Fruit fly (Drosophila melanogaster) whole organism, embryonic: ENCODE measurements around the gene CG7069.

Source experiments
- Asciz ChIP-seq: fragments of 200-800 bp; sonication (Bioruptor generic); optimal IDR thresholded peaks from 2 replicates; lab custom pipeline; 2017; ENCODE audit warnings: missing biosample characterization, mild to moderate bottlenecking, missing genetic modification characterization, missing genetic modification reagents
- Atf3 ChIP-seq: fragments of 200-800 bp; sonication (Bioruptor generic); optimal IDR thresholded peaks from 3 replicates; lab custom pipeline; 2016; ENCODE audit warnings: missing biosample characterization, missing genetic modification characterization
- CG10565 ChIP-seq: fragments of 200-800 bp; sonication (Bioruptor generic); optimal IDR thresholded peaks from 3 replicates; lab custom pipeline; 2016; ENCODE audit warnings: missing biosample characterization, mild to moderate bottlenecking, missing genetic modification characterization
- CG11085 ChIP-seq: fragments of 200-800 bp; sonication (Bioruptor generic); IDR thresholded peaks from 2 replicates; pipeline ENCODE4 v1.3.6; 2022; ENCODE audit warnings: missing biosample characterization, missing genetic modification characterization
- CG12071 ChIP-seq: fragments of 200-800 bp; sonication (Bioruptor generic); optimal IDR thresholded peaks from 3 replicates; lab custom pipeline; 2018; ENCODE audit warnings: missing biosample characterization, mild to moderate bottlenecking, missing genetic modification characterization
- CG12299 ChIP-seq: fragments of 200-800 bp; sonication (Bioruptor generic); optimal IDR thresholded peaks from 2 replicates; lab custom pipeline; 2018; ENCODE audit warnings: missing biosample characterization, mild to moderate bottlenecking, missing genetic modification characterization
- CG15479 ChIP-seq: fragments of 200-800 bp; sonication (Bioruptor generic); optimal IDR thresholded peaks from 3 replicates; lab custom pipeline; 2019; ENCODE audit warnings: missing biosample characterization, mild to moderate bottlenecking, missing genetic modification characterization, moderate library complexity
- CG15696 ChIP-seq: fragments of 200-800 bp; sonication (Bioruptor generic); optimal IDR thresholded peaks from 2 replicates; lab custom pipeline; 2019; ENCODE audit warnings: missing biosample characterization, mild to moderate bottlenecking, missing genetic modification characterization, moderate library complexity
- CG17186 ChIP-seq: fragments of 200-800 bp; sonication (Bioruptor generic); optimal IDR thresholded peaks from 3 replicates; lab custom pipeline; 2017; ENCODE audit warnings: missing biosample characterization, missing genetic modification reagents, missing genetic modification characterization
- CG17568 ChIP-seq: fragments of 200-800 bp; sonication (Bioruptor generic); optimal IDR thresholded peaks from 2 replicates; lab custom pipeline; 2018; ENCODE audit warnings: missing biosample characterization, mild to moderate bottlenecking, missing genetic modification characterization, moderate library complexity
- CG18262 ChIP-seq: fragments of 200-800 bp; optimal IDR thresholded peaks from 3 replicates; lab custom pipeline; 2019; ENCODE audit warnings: missing biosample characterization, mild to moderate bottlenecking, missing genetic modification characterization, moderate library complexity
- CG2678 ChIP-seq: fragments of 200-800 bp; sonication (Bioruptor generic); optimal IDR thresholded peaks from 3 replicates; lab custom pipeline; 2019; ENCODE audit warnings: missing biosample characterization, mild to moderate bottlenecking, missing genetic modification characterization, moderate library complexity
- CG3281 ChIP-seq: fragments of 200-800 bp; sonication (Bioruptor generic); optimal IDR thresholded peaks from 3 replicates; lab custom pipeline; 2017; ENCODE audit warnings: missing biosample characterization, mild to moderate bottlenecking, missing genetic modification characterization
- CG4328 ChIP-seq: fragments of 200-800 bp; sonication (Bioruptor generic); optimal IDR thresholded peaks from 3 replicates; lab custom pipeline; 2017; ENCODE audit warnings: missing biosample characterization, missing genetic modification reagents, missing genetic modification characterization
- CG4404 ChIP-seq: fragments of 200-800 bp; sonication (Bioruptor generic); IDR thresholded peaks from 2 replicates; pipeline ENCODE4 v1.3.6; 2022; ENCODE audit warnings: missing biosample characterization, missing genetic modification characterization
- CG6791 ChIP-seq: fragments of 200-800 bp; sonication (Bioruptor generic); IDR thresholded peaks from 3 replicates; pipeline ENCODE4 v1.3.6; 2022; ENCODE audit warnings: missing biosample characterization, missing genetic modification characterization; ENCODE audit not compliant: partially characterized antibody
- CG7745 ChIP-seq: fragments of 200-800 bp; sonication (Bioruptor generic); optimal IDR thresholded peaks from 2 replicates; lab custom pipeline; 2018; ENCODE audit warnings: missing biosample characterization, mild to moderate bottlenecking, missing genetic modification characterization, moderate library complexity
- CG9437 ChIP-seq: fragments of 200-800 bp; sonication (Bioruptor generic); optimal IDR thresholded peaks from 2 replicates; lab custom pipeline; 2018; ENCODE audit warnings: missing biosample characterization, mild to moderate bottlenecking, missing genetic modification characterization
- D19A ChIP-seq: fragments of 200-800 bp; optimal IDR thresholded peaks from 3 replicates; lab custom pipeline; 2019; ENCODE audit warnings: missing biosample characterization, mild to moderate bottlenecking, missing genetic modification characterization, moderate library complexity
- Gsc ChIP-seq: fragments of 200-800 bp; sonication (Bioruptor generic); IDR thresholded peaks from 2 replicates; pipeline ENCODE4 v1.3.6; 2022; ENCODE audit warnings: missing biosample characterization, missing genetic modification characterization
- Hr39 ChIP-seq: fragments of >200 bp; optimal IDR thresholded peaks from 2 replicates; lab custom pipeline; 2017
- Lhr ChIP-seq: fragments of 200-800 bp; sonication (Bioruptor generic); optimal IDR thresholded peaks from 3 replicates; lab custom pipeline; 2017; ENCODE audit warnings: mild to moderate bottlenecking, missing biosample characterization, missing genetic modification reagents, missing genetic modification characterization
- Max ChIP-seq: fragments of 200-800 bp; sonication (Bioruptor generic); optimal IDR thresholded peaks from 2 replicates; lab custom pipeline; 2016; ENCODE audit warnings: missing biosample characterization, mild to moderate bottlenecking, missing genetic modification characterization
- Mrtf ChIP-seq: fragments of 200-800 bp; sonication (Bioruptor generic); IDR thresholded peaks from 3 replicates; pipeline ENCODE4 v1.3.6; 2022; ENCODE audit warnings: missing biosample characterization, missing genetic modification characterization
- Myb ChIP-seq: fragments of 200-800 bp; sonication (Bioruptor generic); optimal IDR thresholded peaks from 2 replicates; lab custom pipeline; 2016; ENCODE audit warnings: missing biosample characterization, missing genetic modification characterization
- Nf-YC ChIP-seq: fragments of 200-800 bp; optimal IDR thresholded peaks from 3 replicates; lab custom pipeline; 2019; ENCODE audit warnings: missing biosample characterization, mild to moderate bottlenecking, missing genetic modification characterization, moderate library complexity
- Rx ChIP-seq: fragments of 200-800 bp; sonication (Bioruptor generic); IDR thresholded peaks from 2 replicates; pipeline ENCODE4 v1.3.6; 2022; ENCODE audit warnings: missing biosample characterization, missing genetic modification characterization
- Stat92E ChIP-seq, 3 experiments: fragments of >200 bp in 2 of 3; fragments of 200-800 bp in 1 of 3; sonication (Bioruptor generic) in 1 of 3; optimal IDR thresholded peaks; 2 replicates each; lab custom pipeline; 2017 to 2019; ENCODE audit warnings: missing biosample characterization in 3 of 3, missing genetic modification characterization in 3 of 3, mild to moderate bottlenecking in 1 of 3, moderate library complexity in 1 of 3
- Tbp ChIP-seq: fragments of >200 bp; optimal IDR thresholded peaks from 2 replicates; lab custom pipeline; 2018; ENCODE audit warnings: missing biosample characterization, missing genetic modification characterization
- Vsx1 ChIP-seq: fragments of 200-800 bp; sonication (Bioruptor generic); optimal IDR thresholded peaks from 2 replicates; lab custom pipeline; 2017; ENCODE audit warnings: missing biosample characterization, mild to moderate bottlenecking, missing genetic modification characterization, missing genetic modification reagents
- ac ChIP-seq: fragments of 200-800 bp; sonication (Bioruptor generic); optimal IDR thresholded peaks from 3 replicates; lab custom pipeline; 2017; ENCODE audit warnings: missing biosample characterization, mild to moderate bottlenecking, missing genetic modification characterization
- bab2 ChIP-seq: fragments of 200-800 bp; sonication (Bioruptor generic); optimal IDR thresholded peaks from 2 replicates; lab custom pipeline; 2016; ENCODE audit warnings: missing biosample characterization, missing genetic modification characterization
- cg ChIP-seq: fragments of 200-800 bp; sonication (Bioruptor generic); optimal IDR thresholded peaks from 3 replicates; lab custom pipeline; 2019; ENCODE audit warnings: missing biosample characterization, mild to moderate bottlenecking, missing genetic modification characterization, moderate library complexity
- croc ChIP-seq: fragments of 200-800 bp; sonication (Bioruptor generic); conservative IDR thresholded peaks from 3 replicates; pipeline ENCODE4 v1.3.6; 2022; ENCODE audit warnings: missing biosample characterization, missing genetic modification characterization
- dati ChIP-seq: fragments of 200-800 bp; sonication (Bioruptor generic); IDR thresholded peaks from 2 replicates; pipeline ENCODE4 v1.3.6; 2022; ENCODE audit warnings: missing biosample characterization, missing genetic modification characterization
- dpn ChIP-seq, 2 experiments: fragments of 200-800 bp; sonication (Bioruptor generic); optimal IDR thresholded peaks; 3 replicates each; lab custom pipeline; 2016; ENCODE audit warnings: missing biosample characterization in 2 of 2, missing genetic modification characterization in 2 of 2
- ems ChIP-seq: fragments of 200-800 bp; sonication (Bioruptor generic); optimal IDR thresholded peaks from 3 replicates; lab custom pipeline; 2016; ENCODE audit warnings: missing biosample characterization, missing genetic modification characterization
- gt ChIP-seq: fragments of 200-800 bp; sonication (Bioruptor generic); IDR thresholded peaks from 2 replicates; pipeline ENCODE4 v1.3.6; 2022; ENCODE audit warnings: missing biosample characterization, missing genetic modification characterization
- hb ChIP-seq: fragments of 200-800 bp; sonication (Bioruptor generic); IDR thresholded peaks from 3 replicates; pipeline ENCODE4 v1.3.6; 2022; ENCODE audit warnings: missing biosample characterization, missing genetic modification characterization; ENCODE audit not compliant: partially characterized antibody
- hbn ChIP-seq: fragments of 200-800 bp; sonication (Bioruptor generic); IDR thresholded peaks from 2 replicates; pipeline ENCODE4 v1.3.6; 2022; ENCODE audit warnings: missing biosample characterization, missing genetic modification characterization; ENCODE audit not compliant: partially characterized antibody
- ken ChIP-seq: fragments of 200-800 bp; sonication (Bioruptor generic); IDR thresholded peaks from 3 replicates; pipeline ENCODE4 v1.3.6; 2022; ENCODE audit warnings: missing biosample characterization, missing genetic modification characterization
- psq ChIP-seq: fragments of 200-800 bp; sonication (Bioruptor generic); optimal IDR thresholded peaks from 2 replicates; lab custom pipeline; 2017; ENCODE audit warnings: missing biosample characterization, missing genetic modification characterization
- rib ChIP-seq: fragments of 200-800 bp; sonication (Bioruptor generic); IDR thresholded peaks from 2 replicates; pipeline ENCODE4 v1.3.6; 2022; ENCODE audit warnings: missing biosample characterization, missing genetic modification characterization
- ro ChIP-seq: fragments of 200-800 bp; sonication (Bioruptor generic); IDR thresholded peaks from 2 replicates; pipeline ENCODE4 v1.3.6; 2022; ENCODE audit warnings: missing biosample characterization, missing genetic modification characterization
- schlank ChIP-seq: fragments of 200-800 bp; sonication (Bioruptor generic); optimal IDR thresholded peaks from 2 replicates; lab custom pipeline; 2018; ENCODE audit warnings: missing biosample characterization, mild to moderate bottlenecking, missing genetic modification characterization
- sens ChIP-seq: fragments of 200-800 bp; sonication (Bioruptor generic); peaks from one replicate; lab custom pipeline; 2016; ENCODE audit warnings: missing biosample characterization, missing genetic modification characterization
- sim ChIP-seq: fragments of 200-800 bp; sonication (Bioruptor generic); IDR thresholded peaks from 2 replicates; pipeline ENCODE4 v1.3.6; 2022; ENCODE audit warnings: missing biosample characterization, missing genetic modification characterization
- sisA ChIP-seq: fragments of 200-800 bp; sonication (Bioruptor generic); IDR thresholded peaks from 2 replicates; pipeline ENCODE4 v1.3.6; 2022; ENCODE audit warnings: missing biosample characterization, missing genetic modification characterization
- slp2 ChIP-seq: fragments of 200-800 bp; sonication (Bioruptor generic); optimal IDR thresholded peaks from 2 replicates; lab custom pipeline; 2016; ENCODE audit warnings: missing biosample characterization, missing genetic modification characterization
- tio ChIP-seq: fragments of 200-800 bp; sonication (Bioruptor generic); optimal IDR thresholded peaks from 2 replicates; lab custom pipeline; 2017; ENCODE audit warnings: missing biosample characterization, missing genetic modification characterization, inconsistent platforms
- tll ChIP-seq, 2 experiments: fragments of 200-800 bp in 1 of 2; fragments of >200 bp in 1 of 2; sonication (Bioruptor generic) in 1 of 2; optimal IDR thresholded peaks; 2 replicates each; lab custom pipeline; 2017 to 2019; ENCODE audit warnings: missing biosample characterization in 2 of 2, missing genetic modification characterization in 2 of 2, mild to moderate bottlenecking in 1 of 2, moderate library complexity in 1 of 2

CG7069 gene

dm6 chr3R:22368777-22369214 lies 3.8 kb upstream of the CG7069 start (continued):
- TF ChIP-seq Asciz (GFP tag; lab: Kevin White, UChicago): peak; percentile 30
- no peak for TF ChIP-seq dati (GFP tag; lab: Robert Waterston, UW)
- TF ChIP-seq sens: peak; percentile 95
- TF ChIP-seq tio: peak; percentile 57
- TF ChIP-seq CG18262 (tag; lab: Kevin White, UChicago): peak; percentile 57
- TF ChIP-seq CG17568 (GFP tag; lab: Kevin White, UChicago): no peak
- TF ChIP-seq Max (GFP tag; lab: Kevin White, UChicago): no peak
- no peak for TF ChIP-seq Vsx1
- TF ChIP-seq Hr39 (lab: Kevin White, UChicago): no peak
- no peak for TF ChIP-seq CG10565 (GFP tag; lab: Kevin White, UChicago)
- TF ChIP-seq tll (GFP tag; optimal IDR thresholded peaks at IDR 0.05; lab: Kevin White, UChicago): no peak
- TF ChIP-seq Tbp: no peak
- no peak for TF ChIP-seq rib (GFP tag; lab: Robert Waterston, UW)
- no peak for TF ChIP-seq Myb (GFP tag; lab: Kevin White, UChicago)
- peak; percentile 75 for TF ChIP-seq D19A (tag; lab: Kevin White, UChicago)
- TF ChIP-seq Mrtf (GFP tag; lab: Robert Waterston, UW): peak; percentile 55; the same call in 2 of the 3 replicates
- TF ChIP-seq psq: no peak
- TF ChIP-seq Nf-YC (tag; lab: Kevin White, UChicago): no peak
- TF ChIP-seq CG12299 (tag; lab: Kevin White, UChicago): peak; percentile 31
- peak; percentile 60 for TF ChIP-seq CG9437 (GFP tag; lab: Kevin White, UChicago)
- TF ChIP-seq schlank (tag; lab: Kevin White, UChicago): peak; percentile 23
- peak; percentile 76 for TF ChIP-seq ken (GFP tag; lab: Robert Waterston, UW)
- TF ChIP-seq CG12071 (GFP tag; lab: Kevin White, UChicago): peak; percentile 6
- TF ChIP-seq ro (GFP tag; lab: Robert Waterston, UW): no peak
- no peak for TF ChIP-seq bab2 (GFP tag; lab: Kevin White, UChicago)
- TF ChIP-seq hb (GFP tag; lab: Robert Waterston, UW): no peak
- 0 out of 3 replicates have a peak, but pooled peaks have one; percentile 4 for TF ChIP-seq CG6791 (GFP tag; lab: Robert Waterston, UW)
- no peak for TF ChIP-seq hbn (GFP tag; lab: Robert Waterston, UW)
- no peak for TF ChIP-seq Stat92E (GFP tag; optimal IDR thresholded peaks at IDR 0.05; lab: Kevin White, UChicago)
- peak; percentile 29 for TF ChIP-seq CG15696 (tag; lab: Kevin White, UChicago)
- peak; percentile 28; the same call in 2 of the 3 replicates for TF ChIP-seq croc (GFP tag; lab: Robert Waterston, UW)
- TF ChIP-seq Rx (GFP tag; lab: Robert Waterston, UW): peak; percentile 47; the same call in 1 of the 2 replicates
- TF ChIP-seq sisA: peak; percentile 71
- no peak for TF ChIP-seq sim (GFP tag; lab: Robert Waterston, UW)
- TF ChIP-seq CG3281 (GFP tag; lab: Kevin White, UChicago): peak; percentile 69
- TF ChIP-seq CG17186: no peak
- no peak for TF ChIP-seq CG15479 (GFP tag; lab: Kevin White, UChicago)
- TF ChIP-seq ems (GFP tag; lab: Kevin White, UChicago): no peak
- peak; percentile 46 for TF ChIP-seq CG4328 (GFP tag; lab: Kevin White, UChicago)
- TF ChIP-seq CG2678: peak; percentile 79
- no peak for TF ChIP-seq CG7745
- 0 out of 2 replicates have a peak, but pooled peaks have one; percentile 39 for TF ChIP-seq gt
- no peak for TF ChIP-seq Gsc (GFP tag; lab: Robert Waterston, UW)
- TF ChIP-seq Lhr (GFP tag; lab: Kevin White, UChicago): no peak
- TF ChIP-seq CG11085 (GFP tag; lab: Robert Waterston, UW): no peak; the same call in 1 of the 2 replicates
- no peak for TF ChIP-seq cg (GFP tag; lab: Kevin White, UChicago)
- no peak for TF ChIP-seq ac
- TF ChIP-seq dpn (GFP tag; optimal IDR thresholded peaks at IDR 0.05; lab: Kevin White, UChicago): peak; percentile 47 to 78
- no peak for TF ChIP-seq Atf3 (GFP tag; lab: Kevin White, UChicago)
- TF ChIP-seq slp2 (GFP tag; lab: Kevin White, UChicago): no peak
- TF ChIP-seq CG4404 (GFP tag; lab: Robert Waterston, UW): no peak; the same call in none of the 2 replicates
